Worm (Caenorhabditis elegans) whole organism, L2 larva: ENCODE results near the gene C31C9.7.

ENCODE experiments used
- F13H6.1 ChIP-seq: sonication (generic microtip); optimal IDR thresholded peaks from 2 replicates; lab custom pipeline; 2016; ENCODE audit warnings: missing genetic modification characterization, missing compliant biosample characterization
- aly-2 ChIP-seq: fragments of 150-350 bp; optimal IDR thresholded peaks from 2 replicates; lab custom pipeline; 2014; ENCODE audit warnings: missing biosample characterization, missing genetic modification characterization
- ceh-82 ChIP-seq: fragments of 150-350 bp; optimal IDR thresholded peaks from 2 replicates; lab custom pipeline; 2014; ENCODE audit warnings: missing biosample characterization, missing genetic modification characterization
- egl-27 ChIP-seq: sonication (generic microtip); optimal IDR thresholded peaks from 3 replicates; lab custom pipeline; 2017; ENCODE audit warnings: missing biosample characterization, missing genetic modification reagents, missing genetic modification characterization
- elt-1 ChIP-seq: fragments of 150-350 bp; optimal IDR thresholded peaks from 2 replicates; lab custom pipeline; 2014; ENCODE audit warnings: missing biosample characterization, missing genetic modification characterization
- lin-13 ChIP-seq: fragments of 150-350 bp; optimal IDR thresholded peaks from 2 replicates; lab custom pipeline; 2014; ENCODE audit warnings: missing biosample characterization, missing genetic modification reagents, missing genetic modification characterization
- nhr-11 ChIP-seq: fragments of 150-350 bp; optimal IDR thresholded peaks from 2 replicates; lab custom pipeline; 2014; ENCODE audit warnings: missing biosample characterization, missing genetic modification characterization
- nhr-12 ChIP-seq: fragments of 150-350 bp; optimal IDR thresholded peaks from 2 replicates; lab custom pipeline; 2014; ENCODE audit warnings: missing biosample characterization, missing genetic modification characterization
- nhr-6 ChIP-seq: fragments of 150-350 bp; optimal IDR thresholded peaks from 2 replicates; lab custom pipeline; 2014; ENCODE audit warnings: missing biosample characterization, missing genetic modification characterization
- unc-62 ChIP-seq: fragments of 150-350 bp; optimal IDR thresholded peaks from 2 replicates; lab custom pipeline; 2014; ENCODE audit warnings: missing biosample characterization, missing genetic modification reagents, missing genetic modification characterization
- zag-1 ChIP-seq: fragments of 150-350 bp; optimal IDR thresholded peaks from 2 replicates; lab custom pipeline; 2014; ENCODE audit warnings: missing biosample characterization, missing genetic modification characterization
- ztf-11 ChIP-seq: sonication (generic microtip); optimal IDR thresholded peaks from 2 replicates; lab custom pipeline; 2017; ENCODE audit warnings: missing biosample characterization, missing genetic modification characterization

DNA sequence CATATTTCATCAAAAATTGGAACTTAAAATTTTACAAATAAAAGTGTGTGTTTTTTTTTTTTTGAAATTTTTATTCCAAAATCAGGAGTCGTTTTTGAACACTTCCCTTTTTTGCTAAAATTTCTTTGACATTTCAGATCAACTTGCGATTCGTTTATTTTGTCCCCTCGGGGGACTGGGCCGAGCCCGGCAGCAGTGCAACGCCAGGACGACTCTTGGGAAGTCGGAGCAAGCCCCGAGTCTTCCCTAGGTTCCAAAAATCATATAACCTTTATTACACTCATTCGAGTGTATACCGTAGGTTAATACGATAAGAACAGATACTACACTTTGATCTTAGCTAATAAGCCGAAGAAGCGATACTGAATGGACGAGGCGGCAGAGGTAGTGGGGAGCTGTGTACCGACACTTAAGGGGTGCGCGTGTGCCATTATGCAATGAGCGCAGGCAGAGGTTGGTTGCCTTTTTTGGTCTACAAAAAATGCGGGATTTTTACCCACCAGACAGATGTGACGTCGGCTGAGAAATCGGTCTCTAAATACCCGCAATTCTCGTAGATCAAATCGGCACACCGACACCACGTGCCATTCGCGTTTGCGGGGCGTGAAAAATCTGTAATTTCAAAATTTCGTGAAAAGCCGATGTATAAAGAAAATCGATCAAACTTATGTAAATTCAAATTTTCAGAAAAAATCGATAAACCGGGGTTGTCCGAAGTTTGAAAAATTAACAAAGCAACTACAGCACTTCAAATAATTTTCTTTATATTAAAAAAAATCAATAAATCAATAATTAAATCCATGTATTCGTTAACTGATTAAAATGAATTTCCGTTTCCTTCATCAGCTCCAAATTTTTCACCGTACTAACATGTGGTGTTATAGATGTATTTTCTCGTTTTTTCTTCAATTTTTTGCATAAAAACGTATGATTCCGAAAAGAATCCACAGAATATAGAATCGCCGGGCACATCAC, 48.8 kb downstream of the C31C9.7 start:
- TF ChIP-seq lin-13 (GFP tag; lab: Kevin White, UChicago), result no peak
- no peak for TF ChIP-seq nhr-11
- no peak for TF ChIP-seq unc-62
- no peak for TF ChIP-seq elt-1
- no peak for TF ChIP-seq nhr-12 (tag; lab: Kevin White, UChicago)
- no peak for TF ChIP-seq egl-27 (tag; lab: Kevin White, UChicago)
- no peak for TF ChIP-seq aly-2
- TF ChIP-seq ztf-11 (tag; lab: Kevin White, UChicago), result no peak
- no peak for TF ChIP-seq F13H6.1 (tag; lab: Kevin White, UChicago)
- no peak for TF ChIP-seq nhr-6
- TF ChIP-seq ceh-82 (tag; lab: Kevin White, UChicago), result no peak
- TF ChIP-seq zag-1 (tag; lab: Kevin White, UChicago), result no peak
